Worm (Caenorhabditis elegans): ENCODE results near the gene C34E11.4.

DNA sequence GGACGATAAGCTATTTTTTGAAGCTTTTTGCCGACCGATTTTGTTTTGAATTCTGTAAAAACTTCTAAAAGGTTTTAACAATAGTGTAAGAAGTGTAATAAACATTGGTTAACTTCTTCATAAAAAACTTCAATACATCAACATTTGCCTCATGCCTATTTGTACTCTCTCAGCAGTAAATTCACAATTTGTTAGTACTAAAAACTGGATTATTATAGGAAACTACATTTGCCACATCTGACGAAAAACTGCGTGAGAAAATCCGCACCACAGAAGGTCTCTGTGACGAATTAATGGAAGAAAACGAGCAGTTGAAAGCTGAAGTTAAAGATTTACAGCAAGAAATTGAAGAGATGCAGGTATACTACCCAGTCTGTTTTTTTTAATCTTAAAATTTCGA is 23.5 kb downstream of the C34E11.4 start:
- TF ChIP-seq nhr-10 (tag; optimal IDR thresholded peaks at IDR 0.05) (no peak), unc-39 (tag; optimal IDR thresholded peaks at IDR 0.05) (no peak), nhr-77 (tag; optimal IDR thresholded peaks at IDR 0.05) (no peak), nhr-6 (tag; optimal IDR thresholded peaks at IDR 0.05) (no peak), Y48G9A.11 (GFP tag; IDR thresholded peaks at IDR 0.05) (no peak), pha-4 (GFP tag; IDR thresholded peaks at IDR 0.05) (no peak), pha-4 (tag; optimal IDR thresholded peaks at IDR 0.05) (no peak), ceh-32 (tag; optimal IDR thresholded peaks at IDR 0.05; ENCODE audit: poor library complexity) (no peak), lsy-2 (tag; optimal IDR thresholded peaks at IDR 0.05) (no peak)

Measured in whole organism, L4 larva.